Worm (Caenorhabditis elegans) whole organism, L3 larva: ENCODE results near the gene C16B8.2.

Experiments used
- R02D3.7 ChIP-seq: fragments of 150-350 bp; optimal IDR thresholded peaks from 2 replicates; lab custom pipeline; 2014; ENCODE audit warnings: missing biosample characterization, missing genetic modification characterization
- aly-2 ChIP-seq: fragments of 150-350 bp; optimal IDR thresholded peaks from 2 replicates; lab custom pipeline; 2014; ENCODE audit warnings: missing biosample characterization, missing genetic modification characterization
- fos-1 ChIP-seq: fragments of 150-350 bp; optimal IDR thresholded peaks from 2 replicates; lab custom pipeline; 2014; ENCODE audit warnings: missing biosample characterization, missing genetic modification characterization
- nhr-12 ChIP-seq: fragments of 150-350 bp; optimal IDR thresholded peaks from 2 replicates; lab custom pipeline; 2014; ENCODE audit warnings: missing biosample characterization, missing genetic modification characterization
- nhr-23 ChIP-seq: fragments of 150-350 bp; optimal IDR thresholded peaks from 2 replicates; lab custom pipeline; 2014; ENCODE audit warnings: missing biosample characterization, missing genetic modification reagents, missing genetic modification characterization
- nhr-67 ChIP-seq: fragments of 150-350 bp; optimal IDR thresholded peaks from 2 replicates; lab custom pipeline; 2014; ENCODE audit warnings: missing biosample characterization, missing genetic modification characterization
- pqm-1 ChIP-seq: fragments of 150-350 bp; optimal IDR thresholded peaks from 2 replicates; lab custom pipeline; 2017; ENCODE audit warnings: missing biosample characterization, missing genetic modification characterization, inconsistent platforms
- skn-1 ChIP-seq: fragments of 150-350 bp; optimal IDR thresholded peaks from 2 replicates; lab custom pipeline; 2014; ENCODE audit warnings: missing biosample characterization, missing genetic modification characterization
- snpc-4 ChIP-seq: fragments of 150-350 bp; optimal IDR thresholded peaks from 2 replicates; lab custom pipeline; 2014; ENCODE audit warnings: missing biosample characterization, missing genetic modification characterization
- unc-39 ChIP-seq: sonication (generic microtip); optimal IDR thresholded peaks from 4 replicates; lab custom pipeline; 2017; ENCODE audit warnings: missing biosample characterization, missing genetic modification characterization
- zag-1 ChIP-seq: fragments of 150-350 bp; optimal IDR thresholded peaks from 2 replicates; lab custom pipeline; 2014; ENCODE audit warnings: missing biosample characterization, missing genetic modification characterization

ce11 chrX:4003220-4003619 lies 37.0 kb upstream of the C16B8.2 start, which contains the start of gene R02E12.12:
- TF ChIP-seq zag-1 (tag; lab: Kevin White, UChicago) (no peak), skn-1 (tag; lab: Kevin White, UChicago) (no peak), unc-39 (tag; lab: Kevin White, UChicago) (no peak), nhr-23 (tag; lab: Kevin White, UChicago) (no peak), aly-2 (tag; lab: Kevin White, UChicago) (no peak), fos-1 (no peak), pqm-1 (no peak), snpc-4 (tag; lab: Kevin White, UChicago) (no peak), R02D3.7 (tag; lab: Kevin White, UChicago) (no peak), nhr-67 (tag; lab: Kevin White, UChicago) (no peak), nhr-12 (tag; lab: Kevin White, UChicago) (no peak)
